Fruit fly (Drosophila melanogaster): ENCODE measurements around the gene Tnks.

The Tnks gene

dm6 chr3R:25660985-25661530 is at the start of gene Tnks:
Tnks (minus strand) TSS chr3R:25661286.
- TF ChIP-seq CG8478 (optimal IDR thresholded peaks at IDR 0.05) (no peak), CTCF (optimal IDR thresholded peaks at IDR 0.05) (no peak)

dm6 chr3R:25694167-25694689 is 33.1 kb upstream of the Tnks start:
- TF ChIP-seq CTCF (optimal IDR thresholded peaks at IDR 0.05), result no peak
- TF ChIP-seq CG8478 (optimal IDR thresholded peaks at IDR 0.05), result no peak

dm6 chr3R:25686698-25687420 is 25.8 kb upstream of the Tnks start, which contains the start of gene CLS:
CLS (minus strand) TSS chr3R:25687370.
- TF ChIP-seq CTCF (optimal IDR thresholded peaks at IDR 0.05) (no peak), CG8478 (optimal IDR thresholded peaks at IDR 0.05) (no peak)

dm6 chr3R:25684859-25685258 is 23.8 kb upstream of the Tnks start, which contains the start of gene RpL27:
RpL27 (minus strand) TSS chr3R:25685051.
- no peak for TF ChIP-seq CG8478 (optimal IDR thresholded peaks at IDR 0.05)
- TF ChIP-seq CTCF (optimal IDR thresholded peaks at IDR 0.05), result no peak

dm6 chr3R:25680528-25680927 is 19.4 kb upstream of the Tnks start, which contains the start of the genes CG4743 and Idh3g:
CG4743 (minus strand) TSS chr3R:25680550.
Idh3g (plus strand) TSS chr3R:25680845.
- TF ChIP-seq CTCF (optimal IDR thresholded peaks at IDR 0.05) (no peak), CG8478 (optimal IDR thresholded peaks at IDR 0.05) (no peak)

- TF ChIP-seq CG8478 (optimal IDR thresholded peaks at IDR 0.05) (no peak), CTCF (optimal IDR thresholded peaks at IDR 0.05) (peak in 1 of 2 experiments; percentile 24)
These were observed 17.5 kb upstream of the Tnks start, which contains the start of the genes CG4730 and CG5039 for dm6 chr3R:25678489-25679082. CG4730 (minus strand) TSS chr3R:25678682. CG5039 (plus strand) TSS chr3R:25678683.

- TF ChIP-seq CG8478 (optimal IDR thresholded peaks at IDR 0.05) (no peak), CTCF (optimal IDR thresholded peaks at IDR 0.05) (no peak)
These were observed 4.4 kb upstream of the Tnks start, which contains the start of gene Lgr3 for dm6 chr3R:25665509-25665908. Lgr3 (plus strand) TSS chr3R:25665809.

dm6 chr3R:25662358-25662757 is 1.3 kb upstream of the Tnks start:
- TF ChIP-seq CG8478 (optimal IDR thresholded peaks at IDR 0.05), result no peak
- TF ChIP-seq CTCF (optimal IDR thresholded peaks at IDR 0.05), result no peak

- TF ChIP-seq CG8478 (optimal IDR thresholded peaks at IDR 0.05) (no peak), CTCF (optimal IDR thresholded peaks at IDR 0.05) (no peak)
These were observed 576 bp upstream of the Tnks start, which contains the start of gene RASSF8 for dm6 chr3R:25661531-25662193. RASSF8 (plus strand) TSS chr3R:25661795.

dm6 chr3R:25659857-25660417 is 1.1 kb downstream of the Tnks start:
- TF ChIP-seq CTCF (optimal IDR thresholded peaks at IDR 0.05) (no peak), CG8478 (optimal IDR thresholded peaks at IDR 0.05) (no peak)

- TF ChIP-seq CTCF (optimal IDR thresholded peaks at IDR 0.05) (no peak), CG8478 (optimal IDR thresholded peaks at IDR 0.05) (no peak)
These were observed 8.9 kb downstream of the Tnks start for dm6 chr3R:25652066-25652720.

dm6 chr3R:25651414-25651813 is 9.7 kb downstream of the Tnks start:
- TF ChIP-seq CG8478 (optimal IDR thresholded peaks at IDR 0.05), result no peak
- no peak for TF ChIP-seq CTCF (optimal IDR thresholded peaks at IDR 0.05)

dm6 chr3R:25650417-25650816 is 10.7 kb downstream of the Tnks start:
- TF ChIP-seq CG8478 (optimal IDR thresholded peaks at IDR 0.05), result no peak

dm6 chr3R:25648258-25648606 is 12.9 kb downstream of the Tnks start:
- TF ChIP-seq CG8478 (optimal IDR thresholded peaks at IDR 0.05) (no peak), CTCF (optimal IDR thresholded peaks at IDR 0.05) (no peak)

Data from S2 (cell line).